Fruit fly (Drosophila melanogaster): Measurements from ENCODE around the gene CG45489.
"Not testable (repeated sequence)": the region's sequence is repeated elsewhere in the genome, so short reads cannot be mapped to it uniquely, and the experiment has no call there.

- TF ChIP-seq Sox100B (GFP tag; optimal IDR thresholded peaks at IDR 0.05); Ssrp (tag; optimal IDR thresholded peaks at IDR 0.05); chif (GFP tag; optimal IDR thresholded peaks at IDR 0.05); BEAF-32 (GFP tag; optimal IDR thresholded peaks at IDR 0.05); otp (GFP tag; IDR thresholded peaks at IDR 0.05); Dbx (GFP tag; IDR thresholded peaks at IDR 0.05); CG17361 (GFP tag; IDR thresholded peaks at IDR 0.05); ase (GFP tag; IDR thresholded peaks at IDR 0.05); Meics (GFP tag; optimal IDR thresholded peaks at IDR 0.05); CG3726 (GFP tag; IDR thresholded peaks at IDR 0.05); NFAT (GFP tag; IDR thresholded peaks at IDR 0.05); CG7372 (GFP tag; IDR thresholded peaks at IDR 0.05): not testable (repeated sequence)
Observed at dm6 chrX:19910017-19910416, 19.0 kb downstream of the CG45489 start, which contains the start of gene CG45486.

All from whole organism, embryonic.